Fruit fly (Drosophila melanogaster): Measurements from ENCODE around the gene Ubc7.

Ubc7 gene

DNA sequence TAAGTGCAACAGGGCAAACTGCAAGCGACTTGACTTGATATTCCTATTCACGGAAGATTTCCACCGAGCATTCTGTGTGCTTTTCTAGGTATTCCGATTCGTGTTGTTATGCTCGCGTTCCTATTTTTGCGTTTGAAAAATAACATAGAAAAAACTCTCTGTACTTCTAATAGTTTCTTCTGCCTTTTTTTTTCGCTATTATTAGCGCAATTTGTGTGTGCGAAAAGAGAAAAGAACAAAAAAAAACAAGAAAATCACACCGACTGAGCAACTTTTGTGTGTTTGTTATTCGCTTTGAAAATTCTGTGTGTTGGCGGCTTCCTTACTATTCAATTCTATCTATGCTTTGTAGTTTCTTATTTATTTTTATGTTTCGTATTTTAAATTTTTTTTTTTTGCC is 9.7 kb upstream of the Ubc7 start:
- no peak for TF ChIP-seq CG17801 (GFP tag; optimal IDR thresholded peaks at IDR 0.05; ENCODE audit: partially characterized antibody)

DNA sequence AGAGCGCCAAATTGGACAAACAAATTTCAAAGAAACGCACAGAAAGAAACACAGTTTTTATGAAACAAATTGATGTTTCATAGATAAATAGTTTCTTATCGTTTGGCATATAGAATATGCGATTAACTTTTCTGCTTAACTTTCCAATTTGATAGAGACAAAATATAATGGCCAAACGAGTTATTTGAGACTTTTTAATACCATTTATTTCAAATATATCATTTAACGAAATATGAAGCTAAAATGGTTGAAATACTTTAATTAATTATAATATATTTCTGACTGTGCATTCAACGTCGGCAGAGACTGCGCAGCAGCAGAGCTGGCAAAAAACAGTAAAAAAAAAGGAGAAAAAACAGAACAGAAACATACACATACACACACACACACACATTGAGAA is 7.9 kb upstream of the Ubc7 start:
- TF ChIP-seq CG17801 (GFP tag; optimal IDR thresholded peaks at IDR 0.05; ENCODE audit: partially characterized antibody): no peak

DNA sequence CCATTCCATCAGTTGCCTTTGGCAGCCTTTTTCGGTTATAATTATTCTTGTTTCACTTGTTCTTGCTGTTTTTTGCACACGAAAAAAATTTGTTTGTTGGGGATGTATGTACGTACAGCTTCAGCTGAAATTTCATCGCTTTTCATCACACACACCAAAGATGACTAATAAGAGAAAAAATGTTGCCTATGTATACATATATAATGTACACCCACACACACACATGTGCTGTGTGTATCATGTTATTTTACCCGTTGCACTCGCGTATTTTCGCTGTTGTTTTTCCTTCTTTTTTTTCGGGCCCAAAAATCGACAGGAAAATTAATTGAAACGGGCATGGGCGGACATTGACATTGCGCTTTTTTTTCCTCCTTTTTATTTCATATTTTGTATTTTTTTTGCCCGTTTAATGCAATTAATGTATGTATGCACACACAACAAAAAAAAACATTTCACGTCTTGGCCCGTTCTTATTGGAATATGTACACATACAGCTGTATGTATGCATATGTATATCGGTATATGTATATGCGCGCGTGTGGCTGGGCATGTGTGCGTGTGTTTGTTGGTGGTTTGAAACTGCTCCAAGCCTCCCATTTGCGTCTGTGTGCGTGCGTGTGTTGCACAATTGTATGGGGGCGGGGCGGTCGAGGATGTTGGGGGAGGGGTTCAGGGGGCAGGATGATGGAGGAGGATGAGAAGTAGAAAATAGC is 7.1 kb upstream of the Ubc7 start:
- no peak for TF ChIP-seq CG17801 (GFP tag; optimal IDR thresholded peaks at IDR 0.05; ENCODE audit: partially characterized antibody)

DNA sequence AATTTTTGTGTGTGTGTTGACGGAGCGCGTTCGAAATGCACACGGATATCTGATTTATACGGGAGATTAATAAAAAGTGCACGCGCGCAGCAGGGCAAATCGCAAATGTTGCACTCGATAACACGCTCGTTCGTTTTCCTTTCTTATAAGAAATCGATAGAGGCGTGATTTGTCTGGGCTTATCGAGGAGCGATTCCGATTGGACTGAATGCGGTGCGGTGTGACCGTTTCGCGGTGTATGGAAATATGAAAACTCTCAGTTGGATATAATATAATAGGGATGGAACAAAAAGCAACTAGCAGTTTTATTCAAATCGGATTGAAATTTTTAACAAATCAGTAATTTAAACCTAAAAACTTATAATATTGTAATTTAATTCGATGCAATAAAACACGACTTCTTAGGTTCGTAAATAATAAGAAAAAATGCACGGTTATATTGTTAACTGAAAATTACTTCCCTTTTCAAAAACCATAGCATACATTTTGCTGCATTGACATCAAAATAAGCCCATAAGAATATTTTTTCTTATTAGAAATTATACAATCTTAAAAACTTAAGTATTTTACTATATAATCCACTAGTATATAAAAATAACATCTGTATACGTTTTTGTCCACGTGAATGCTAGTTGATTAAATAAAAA is 6.3 kb upstream of the Ubc7 start, which contains the start of gene CanA-14F:
Gene CanA-14F, minus strand, starts transcription at position 152 of the 647 bp plus-strand sequence.
- no peak for TF ChIP-seq CG17801 (GFP tag; optimal IDR thresholded peaks at IDR 0.05; ENCODE audit: partially characterized antibody)

DNA sequence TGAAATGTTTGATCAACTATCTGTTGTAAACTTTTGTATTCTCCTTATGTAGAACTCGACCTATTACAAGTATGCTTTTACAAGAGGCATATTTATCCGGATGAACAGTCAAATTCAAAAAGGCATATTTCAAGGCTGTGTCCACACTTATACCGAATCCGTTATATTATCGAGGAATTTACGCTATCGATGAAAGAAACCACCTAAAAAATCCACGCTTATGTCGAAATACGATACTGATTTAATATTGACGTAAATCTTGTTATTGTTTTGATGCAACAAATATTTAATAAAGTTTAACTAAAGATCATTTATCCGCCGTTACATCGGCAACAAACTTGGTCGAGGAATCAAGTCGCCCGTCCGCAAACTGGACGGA is 5.8 kb upstream of the Ubc7 start, which contains the start of gene CG13014:
Gene CG13014, plus strand, starts transcription at position 206 of the 379 bp plus-strand sequence.
- no peak for TF ChIP-seq CG17801 (GFP tag; optimal IDR thresholded peaks at IDR 0.05; ENCODE audit: partially characterized antibody)

DNA sequence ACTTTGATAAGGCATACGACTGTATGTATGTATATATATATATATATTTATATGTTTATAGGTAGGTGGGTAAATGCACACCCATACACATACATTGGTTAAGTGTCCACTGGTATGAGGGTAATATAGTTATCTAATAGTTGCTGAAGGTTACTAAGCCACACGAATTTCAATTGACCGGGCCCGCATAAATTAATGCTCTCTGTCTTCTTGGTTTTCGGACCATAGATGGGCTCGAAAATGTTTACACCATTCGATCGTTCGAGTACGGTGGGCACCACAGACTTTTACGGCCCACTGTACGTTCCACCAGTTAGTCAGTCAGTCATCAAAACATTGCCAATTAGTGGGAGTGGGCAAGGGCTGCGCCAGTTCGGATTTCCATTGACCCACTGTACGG is 1.9 kb downstream of the Ubc7 start:
- no peak for TF ChIP-seq CG17801 (GFP tag; optimal IDR thresholded peaks at IDR 0.05; ENCODE audit: partially characterized antibody)

dm6 chrX:16596250-16596793 is 2.8 kb downstream of the Ubc7 start:
- no peak for TF ChIP-seq CG17801 (GFP tag; optimal IDR thresholded peaks at IDR 0.05; ENCODE audit: partially characterized antibody)

dm6 chrX:16598336-16598977 is 5.0 kb downstream of the Ubc7 start:
- peak; percentile 23 for TF ChIP-seq CG17801 (GFP tag; optimal IDR thresholded peaks at IDR 0.05; ENCODE audit: partially characterized antibody)

- peak; percentile 60 for TF ChIP-seq CG17801 (GFP tag; optimal IDR thresholded peaks at IDR 0.05; ENCODE audit: partially characterized antibody)
Observed at dm6 chrX:16598978-16599664, 5.6 kb downstream of the Ubc7 start, which contains the start of the genes CG9784 and Nup153. Gene CG9784 (minus strand): TSS chrX:16599215. Gene Nup153 (plus strand): TSS chrX:16599241.

dm6 chrX:16599770-16600169 is 6.3 kb downstream of the Ubc7 start:
- TF ChIP-seq CG17801 (GFP tag; optimal IDR thresholded peaks at IDR 0.05; ENCODE audit: partially characterized antibody): no peak

DNA sequence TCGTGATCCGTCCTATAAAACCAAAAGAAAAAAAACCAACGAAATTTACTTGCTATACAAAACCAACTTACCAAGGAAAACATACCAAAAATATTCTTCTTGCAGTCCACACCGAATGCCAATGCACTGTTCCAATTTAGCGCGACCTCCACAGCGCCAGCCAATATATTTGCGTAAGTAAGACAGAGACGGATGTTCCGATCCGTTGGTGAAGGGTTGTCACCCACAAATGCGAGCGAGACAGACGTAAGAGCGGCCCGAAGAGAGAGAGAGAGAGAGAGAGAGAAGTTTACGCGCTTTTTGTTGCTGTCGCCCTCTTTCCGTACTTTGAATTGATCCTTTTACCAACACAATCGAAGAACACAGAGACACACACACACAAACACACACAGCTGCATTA is 14.4 kb downstream of the Ubc7 start:
- TF ChIP-seq CG17801 (GFP tag; optimal IDR thresholded peaks at IDR 0.05; ENCODE audit: partially characterized antibody): no peak

DNA sequence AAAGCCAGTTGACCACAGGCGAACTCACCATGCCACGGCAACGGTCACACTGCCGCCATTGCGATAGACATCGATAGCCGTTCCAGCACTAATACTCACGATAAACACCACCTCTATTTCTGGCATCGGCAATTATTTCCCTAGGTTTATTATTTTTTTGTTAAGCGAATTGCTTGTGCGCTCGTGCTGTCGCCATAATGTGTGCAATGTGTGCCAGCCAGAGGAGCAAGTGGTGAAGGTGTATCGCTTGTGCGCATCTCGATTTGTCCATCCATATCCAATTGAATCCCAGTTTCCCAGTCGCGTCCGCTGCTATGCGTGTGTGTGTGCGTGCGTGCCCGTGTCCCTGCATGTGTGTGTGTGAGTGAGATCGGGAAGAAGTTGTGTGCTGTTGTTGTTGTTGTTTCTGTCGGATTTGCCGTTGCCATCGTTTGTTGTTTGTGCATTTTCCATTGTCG is 17.2 kb downstream of the Ubc7 start, which contains the start of gene mbt:
Gene mbt, plus strand, starts transcription at position 85 of the 458 bp plus-strand sequence.
- peak; percentile 7 for TF ChIP-seq CG17801 (GFP tag; optimal IDR thresholded peaks at IDR 0.05; ENCODE audit: partially characterized antibody)

DNA sequence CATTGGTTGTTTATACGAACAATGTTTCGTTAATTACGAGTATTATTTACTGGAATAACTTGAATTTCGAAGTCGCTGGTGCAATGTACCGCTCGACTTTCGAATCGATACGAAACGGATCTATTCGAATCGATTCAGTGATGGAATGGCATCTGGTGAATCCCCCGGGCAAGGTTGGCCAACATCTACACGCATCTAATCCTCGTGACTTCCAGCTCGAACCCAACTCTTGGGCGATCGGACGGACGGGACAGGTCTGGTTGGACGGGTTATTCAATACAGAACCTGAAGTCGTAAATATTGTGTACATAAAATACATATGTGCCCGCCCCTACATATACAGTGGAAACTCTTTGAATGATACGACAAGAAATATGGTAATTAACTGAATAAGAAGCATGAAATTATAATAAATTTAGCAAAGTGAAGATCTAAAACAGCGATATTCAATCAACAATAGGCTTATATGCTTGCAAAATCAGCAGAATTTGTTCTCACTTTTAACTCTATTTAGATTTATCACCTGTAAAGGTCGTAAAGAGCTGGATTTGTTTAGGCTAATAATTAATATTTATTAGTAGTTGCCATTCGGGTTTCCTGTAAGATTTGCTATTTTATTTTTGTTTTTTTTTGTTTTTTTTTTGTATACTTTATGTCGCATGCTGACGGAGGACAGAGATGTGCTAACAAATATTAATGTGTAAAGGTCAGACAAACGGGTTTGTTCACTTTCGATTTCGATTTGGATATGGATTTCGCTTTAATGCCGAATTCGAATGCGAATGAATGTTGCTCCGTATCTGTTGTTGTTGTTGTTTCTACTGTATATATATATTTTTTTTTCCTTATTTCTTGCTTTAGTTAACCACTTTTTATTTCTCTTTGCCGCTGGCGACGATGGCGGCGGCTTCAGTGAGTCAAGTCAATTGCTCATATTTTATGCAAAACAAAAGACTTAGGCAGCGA is 23.6 kb downstream of the Ubc7 start:
- TF ChIP-seq CG17801 (GFP tag; optimal IDR thresholded peaks at IDR 0.05; ENCODE audit: partially characterized antibody): no peak

dm6 chrX:16618724-16619123 is 25.2 kb downstream of the Ubc7 start:
- no peak for TF ChIP-seq CG17801 (GFP tag; optimal IDR thresholded peaks at IDR 0.05; ENCODE audit: partially characterized antibody)
